ENCODE assay signal across 1 fruit fly cellular context in the genomic region with DNA sequence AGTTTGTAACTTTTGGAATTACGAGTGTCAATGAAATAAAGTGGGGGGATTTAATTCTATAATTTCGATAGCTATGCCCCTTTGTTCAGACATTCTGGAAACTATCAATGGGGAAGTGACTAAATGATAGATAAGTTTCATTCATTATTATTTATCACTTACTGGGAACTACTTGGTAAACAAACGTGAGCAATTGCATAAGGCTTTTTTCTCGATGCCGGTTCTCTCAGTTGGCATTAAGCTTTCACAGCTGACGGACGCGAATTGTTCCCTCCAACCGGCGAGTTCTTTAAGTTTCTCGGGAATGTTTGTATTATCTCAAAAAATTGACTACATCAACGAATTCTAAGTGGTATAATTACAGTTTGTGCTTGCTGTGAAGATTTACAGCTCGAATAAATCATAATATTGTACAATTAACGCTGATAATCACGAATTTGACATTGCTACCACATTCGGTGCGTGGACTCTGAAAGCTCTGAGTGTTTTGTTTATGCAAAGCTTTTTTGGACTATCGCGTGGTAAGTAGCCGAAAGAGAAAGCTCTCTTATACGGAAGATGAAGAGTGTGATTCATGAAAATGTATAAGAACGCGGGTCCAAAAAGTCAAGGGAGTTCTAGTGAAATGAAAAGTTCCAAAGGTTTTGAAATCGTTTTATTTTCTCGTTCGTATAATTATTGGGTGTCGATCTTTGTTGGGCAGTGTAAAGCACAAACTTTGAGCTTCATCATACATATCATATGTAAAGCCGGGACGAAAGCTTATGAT.
TF ChIP-seq lines count a peak whose summit lies in the region.

A gene (plus strand): TSS at position 228 of the 769 bp plus-strand sequence.

TF ChIP-seq in whole organism, embryonic, 481 proteins besides CTCF, POLR2A, EP300 and RAD21 (continued from another document):
- TF ChIP-seq Hr78 (GFP tag; optimal IDR thresholded peaks at IDR 0.05; lab: Kevin White, UChicago) (peak in 1 of 2 experiments; percentile 21), org-1 (GFP tag; optimal IDR thresholded peaks at IDR 0.05; lab: Kevin White, UChicago) (peak; percentile 61), Kr (GFP tag; optimal IDR thresholded peaks at IDR 0.05; lab: Kevin White, UChicago) (no peak), Sry-δ (GFP tag; optimal IDR thresholded peaks at IDR 0.05; lab: Kevin White, UChicago) (no peak), unpg (GFP tag; optimal IDR thresholded peaks at IDR 0.05; lab: Kevin White, UChicago) (peak; percentile 85), CG6254 (GFP tag; optimal IDR thresholded peaks at IDR 0.05; lab: Kevin White, UChicago) (peak; percentile 7), bowl (GFP tag; IDR thresholded peaks at IDR 0.05; lab: Robert Waterston, UW) (peak; percentile 36; the same call in 1 of the 2 replicates), CG14441 (GFP tag; IDR thresholded peaks at IDR 0.05; lab: Robert Waterston, UW) (peak; percentile 67), PHDP (tag; optimal IDR thresholded peaks at IDR 0.05; lab: Kevin White, UChicago) (peak; percentile 89), CG13296 (GFP tag; optimal IDR thresholded peaks at IDR 0.05; lab: Kevin White, UChicago) (peak; percentile 74), Hr39 (optimal IDR thresholded peaks at IDR 0.05; lab: Kevin White, UChicago) (no peak), pan (optimal IDR thresholded peaks at IDR 0.05; lab: Kevin White, UChicago) (no peak), pan (GFP tag; optimal IDR thresholded peaks at IDR 0.05 in 1 of 2, IDR thresholded peaks at IDR 0.05 in 1 of 2) (peak in 1 of 2 experiments; percentile 89), tgo (GFP tag; IDR thresholded peaks at IDR 0.05; lab: Robert Waterston, UW) (peak; percentile 76), CG12942 (GFP tag; optimal IDR thresholded peaks at IDR 0.05; lab: Kevin White, UChicago) (peak; percentile 54), dysf (GFP tag; IDR thresholded peaks at IDR 0.05; lab: Robert Waterston, UW) (peak; percentile 76), fd96Cb (tag; optimal IDR thresholded peaks at IDR 0.05; lab: Kevin White, UChicago) (peak; percentile 53), kay (GFP tag; optimal IDR thresholded peaks at IDR 0.05; lab: Kevin White, UChicago) (peak; percentile 86), Nf-YC (tag; optimal IDR thresholded peaks at IDR 0.05; lab: Kevin White, UChicago) (no peak), CG11085 (GFP tag; IDR thresholded peaks at IDR 0.05; lab: Robert Waterston, UW) (peak; percentile 62; the same call in 1 of the 2 replicates), CG4730 (GFP tag; IDR thresholded peaks at IDR 0.05; lab: Robert Waterston, UW) (0 out of 2 replicates have a peak, but pooled peaks have one; percentile 33), Nf-YA (GFP tag; IDR thresholded peaks at IDR 0.05; lab: Robert Waterston, UW) (peak; percentile 45; the same call in 1 of the 2 replicates), Ravus (GFP tag; IDR thresholded peaks at IDR 0.05; lab: Robert Waterston, UW) (peak; percentile 8; the same call in 1 of the 2 replicates), CG7963 (GFP tag; IDR thresholded peaks at IDR 0.05; lab: Robert Waterston, UW; ENCODE audit: partially characterized antibody) (no peak)
TF ChIP-seq in whole organism, embryonic: peak in this region for 331.
